Worm (Caenorhabditis elegans) whole organism, L3 larva: ENCODE data around the gene str-249.

Experiments
- R02D3.7 ChIP-seq: fragments of 150-350 bp; optimal IDR thresholded peaks from 2 replicates; lab custom pipeline; 2014; ENCODE audit warnings: missing biosample characterization, missing genetic modification characterization
- ZK546.5 ChIP-seq: sonication (generic microtip); optimal IDR thresholded peaks from 2 replicates; lab custom pipeline; 2017; ENCODE audit warnings: missing biosample characterization, missing genetic modification characterization
- aly-2 ChIP-seq: fragments of 150-350 bp; optimal IDR thresholded peaks from 2 replicates; lab custom pipeline; 2014; ENCODE audit warnings: missing biosample characterization, missing genetic modification characterization
- ama-1 ChIP-seq: fragments of 150-350 bp; optimal IDR thresholded peaks from 2 replicates; lab custom pipeline; 2018
- ceh-9 ChIP-seq: sonication (generic microtip); optimal IDR thresholded peaks from 2 replicates; lab custom pipeline; 2018; ENCODE audit warnings: missing biosample characterization, missing genetic modification characterization
- daf-12 ChIP-seq: fragments of 150-350 bp; optimal IDR thresholded peaks from 2 replicates; lab custom pipeline; 2014; ENCODE audit warnings: missing biosample characterization, missing genetic modification reagents, missing genetic modification characterization
- egl-5 ChIP-seq: fragments of 150-350 bp; optimal IDR thresholded peaks from 2 replicates; lab custom pipeline; 2017; ENCODE audit warnings: missing biosample characterization, missing genetic modification reagents, missing genetic modification characterization, inconsistent platforms
- elt-3 ChIP-seq, 3 experiments: fragments of 150-350 bp in 1 of 3; sonication (generic microtip) in 2 of 3; optimal IDR thresholded peaks; 2 replicates in 2 of 3; 4 replicates in 1 of 3; lab custom pipeline; 2014 to 2017; ENCODE audit warnings: missing biosample characterization in 3 of 3, missing genetic modification characterization in 3 of 3
- fkh-10 ChIP-seq: sonication (generic microtip); optimal IDR thresholded peaks from 2 replicates; lab custom pipeline; 2017; ENCODE audit warnings: missing biosample characterization, missing genetic modification reagents, missing genetic modification characterization
- fkh-2 ChIP-seq: fragments of 150-350 bp; optimal IDR thresholded peaks from 2 replicates; lab custom pipeline; 2014; ENCODE audit warnings: missing biosample characterization, missing genetic modification reagents, missing genetic modification characterization
- fos-1 ChIP-seq: fragments of 150-350 bp; optimal IDR thresholded peaks from 2 replicates; lab custom pipeline; 2014; ENCODE audit warnings: missing biosample characterization, missing genetic modification characterization
- hmg-11 ChIP-seq: sonication (generic microtip); optimal IDR thresholded peaks from 2 replicates; lab custom pipeline; 2016; ENCODE audit warnings: missing genetic modification characterization, missing compliant biosample characterization
- jun-1 ChIP-seq: fragments of 150-350 bp; optimal IDR thresholded peaks from 2 replicates; lab custom pipeline; 2014; ENCODE audit warnings: missing biosample characterization, missing genetic modification reagents, missing genetic modification characterization
- lin-15B ChIP-seq: fragments of 150-350 bp; optimal IDR thresholded peaks from 2 replicates; lab custom pipeline; 2014; ENCODE audit warnings: missing biosample characterization, missing genetic modification characterization
- mml-1 ChIP-seq: fragments of 150-350 bp; sonication (generic microtip); optimal IDR thresholded peaks from 3 replicates; lab custom pipeline; 2014; ENCODE audit warnings: missing biosample characterization, missing genetic modification characterization
- nfya-1 ChIP-seq: sonication (generic microtip); optimal IDR thresholded peaks from 2 replicates; lab custom pipeline; 2017; ENCODE audit warnings: missing genetic modification characterization, mild to moderate bottlenecking, missing compliant biosample characterization, antibody characterized with exemption, moderate library complexity; ENCODE audit not compliant: insufficient read depth
- nhr-11 ChIP-seq: fragments of 150-350 bp; optimal IDR thresholded peaks from 2 replicates; lab custom pipeline; 2014; ENCODE audit warnings: missing biosample characterization, missing genetic modification characterization
- nhr-12 ChIP-seq: fragments of 150-350 bp; optimal IDR thresholded peaks from 2 replicates; lab custom pipeline; 2014; ENCODE audit warnings: missing biosample characterization, missing genetic modification characterization
- nhr-23 ChIP-seq: fragments of 150-350 bp; optimal IDR thresholded peaks from 2 replicates; lab custom pipeline; 2014; ENCODE audit warnings: missing biosample characterization, missing genetic modification reagents, missing genetic modification characterization
- nhr-237 ChIP-seq: fragments of 150-350 bp; optimal IDR thresholded peaks from 2 replicates; lab custom pipeline; 2014; ENCODE audit warnings: missing biosample characterization, missing genetic modification characterization
- nhr-25 ChIP-seq: sonication (generic microtip); optimal IDR thresholded peaks from 2 replicates; lab custom pipeline; 2017; ENCODE audit warnings: missing biosample characterization, missing genetic modification characterization
- nhr-28 ChIP-seq: fragments of 150-350 bp; optimal IDR thresholded peaks from 2 replicates; lab custom pipeline; 2014; ENCODE audit warnings: missing biosample characterization, missing genetic modification characterization
- nhr-43 ChIP-seq: sonication (generic microtip); optimal IDR thresholded peaks from 2 replicates; lab custom pipeline; 2016; ENCODE audit warnings: mild to moderate bottlenecking, missing genetic modification characterization, missing compliant biosample characterization; ENCODE audit not compliant: poor library complexity, severe bottlenecking
- nhr-67 ChIP-seq: fragments of 150-350 bp; optimal IDR thresholded peaks from 2 replicates; lab custom pipeline; 2014; ENCODE audit warnings: missing biosample characterization, missing genetic modification characterization
- nhr-76 ChIP-seq: fragments of 150-350 bp; sonication (generic microtip); optimal IDR thresholded peaks from 5 replicates; lab custom pipeline; 2014; ENCODE audit warnings: missing biosample characterization, missing genetic modification characterization
- pqm-1 ChIP-seq: fragments of 150-350 bp; optimal IDR thresholded peaks from 2 replicates; lab custom pipeline; 2017; ENCODE audit warnings: missing biosample characterization, missing genetic modification characterization, inconsistent platforms
- sea-2 ChIP-seq: fragments of 150-350 bp; sonication (generic microtip); optimal IDR thresholded peaks from 4 replicates; lab custom pipeline; 2014; ENCODE audit warnings: missing biosample characterization, missing genetic modification reagents, missing genetic modification characterization
- skn-1 ChIP-seq: fragments of 150-350 bp; optimal IDR thresholded peaks from 2 replicates; lab custom pipeline; 2014; ENCODE audit warnings: missing biosample characterization, missing genetic modification characterization
- snpc-4 ChIP-seq: fragments of 150-350 bp; optimal IDR thresholded peaks from 2 replicates; lab custom pipeline; 2014; ENCODE audit warnings: missing biosample characterization, missing genetic modification characterization
- tbx-2 ChIP-seq: sonication (generic microtip); optimal IDR thresholded peaks from 2 replicates; lab custom pipeline; 2016; ENCODE audit warnings: mild to moderate bottlenecking, missing genetic modification characterization, missing compliant biosample characterization
- unc-39 ChIP-seq: sonication (generic microtip); optimal IDR thresholded peaks from 4 replicates; lab custom pipeline; 2017; ENCODE audit warnings: missing biosample characterization, missing genetic modification characterization
- unc-62 ChIP-seq: fragments of 150-350 bp; sonication (generic microtip); optimal IDR thresholded peaks from 4 replicates; lab custom pipeline; 2014; ENCODE audit warnings: missing biosample characterization, missing genetic modification reagents, missing genetic modification characterization
- zag-1 ChIP-seq: fragments of 150-350 bp; optimal IDR thresholded peaks from 2 replicates; lab custom pipeline; 2014; ENCODE audit warnings: missing biosample characterization, missing genetic modification characterization
- ztf-11 ChIP-seq: fragments of 150-350 bp; optimal IDR thresholded peaks from 2 replicates; lab custom pipeline; 2014; ENCODE audit warnings: missing biosample characterization, missing genetic modification characterization
- ztf-4 ChIP-seq: fragments of 150-350 bp; optimal IDR thresholded peaks from 2 replicates; lab custom pipeline; 2014; ENCODE audit warnings: missing biosample characterization, missing genetic modification characterization

Gene str-249

ce11 chrIV:7154356-7154755, 32.3 kb downstream of the str-249 start, which contains the start of gene C34D4.2:
TSS of gene C34D4.2 (plus strand) at chrIV:7154656.
- TF ChIP-seq ztf-11 (tag; lab: Kevin White, UChicago) (no peak), elt-3 (tag; optimal IDR thresholded peaks at IDR 0.05; lab: Kevin White, UChicago) (no peak), fkh-10 (GFP tag; lab: Kevin White, UChicago) (no peak), ama-1 (no peak), ceh-9 (tag; lab: Kevin White, UChicago) (no peak), daf-12 (no peak), sea-2 (GFP tag; lab: Kevin White, UChicago) (no peak), unc-62 (GFP tag; lab: Kevin White, UChicago) (no peak), nhr-76 (tag; lab: Kevin White, UChicago) (no peak), hmg-11 (tag; lab: Kevin White, UChicago) (no peak), nhr-11 (tag; lab: Kevin White, UChicago) (no peak), nhr-23 (tag; lab: Kevin White, UChicago) (no peak), snpc-4 (no peak), aly-2 (tag; lab: Kevin White, UChicago) (no peak), egl-5 (no peak)

- no peak for TF ChIP-seq skn-1 (tag; lab: Kevin White, UChicago)
- no peak for TF ChIP-seq mml-1 (tag; lab: Kevin White, UChicago)
- TF ChIP-seq nhr-43 (tag; lab: Kevin White, UChicago): no peak
- no peak for TF ChIP-seq nhr-76 (tag; lab: Kevin White, UChicago)
- no peak for TF ChIP-seq ceh-9 (tag; lab: Kevin White, UChicago)
- no peak for TF ChIP-seq nhr-28 (tag; lab: Kevin White, UChicago)
- TF ChIP-seq ZK546.5 (tag; lab: Kevin White, UChicago): no peak
- no peak for TF ChIP-seq zag-1 (tag; lab: Kevin White, UChicago)
- no peak for TF ChIP-seq lin-15B (tag; lab: Kevin White, UChicago)
- no peak for TF ChIP-seq nhr-11 (tag; lab: Kevin White, UChicago)
- TF ChIP-seq fkh-2 (tag; lab: Kevin White, UChicago): no peak
- TF ChIP-seq tbx-2 (tag; lab: Kevin White, UChicago): no peak
- TF ChIP-seq fos-1: no peak
- TF ChIP-seq nhr-25 (tag; lab: Kevin White, UChicago): no peak
- no peak for TF ChIP-seq fkh-10 (GFP tag; lab: Kevin White, UChicago)
- no peak for TF ChIP-seq R02D3.7
- TF ChIP-seq elt-3 (tag; optimal IDR thresholded peaks at IDR 0.05; lab: Kevin White, UChicago): no peak
- TF ChIP-seq nhr-237 (tag; lab: Kevin White, UChicago): no peak
- TF ChIP-seq, all 47 proteins: peak for 0
These were observed 33.3 kb downstream of the str-249 start, which contains the start of gene C34D4.3 for ce11 chrIV:7153362-7153761. TSS of gene C34D4.3 (plus strand) at chrIV:7153662.

- TF ChIP-seq ztf-4 (tag; lab: Kevin White, UChicago): no peak
- no peak for TF ChIP-seq unc-62 (GFP tag; lab: Kevin White, UChicago)
- TF ChIP-seq fkh-2 (tag; lab: Kevin White, UChicago): no peak
- no peak for TF ChIP-seq nfya-1 (tag; lab: Kevin White, UChicago)
- TF ChIP-seq skn-1 (tag; lab: Kevin White, UChicago): no peak
- no peak for TF ChIP-seq nhr-11 (tag; lab: Kevin White, UChicago)
- no peak for TF ChIP-seq nhr-12 (tag; lab: Kevin White, UChicago)
- no peak for TF ChIP-seq jun-1 (tag; lab: Kevin White, UChicago)
- TF ChIP-seq unc-39 (tag; lab: Kevin White, UChicago): no peak
- TF ChIP-seq ZK546.5 (tag; lab: Kevin White, UChicago): no peak
- no peak for TF ChIP-seq nhr-67 (tag; lab: Kevin White, UChicago)
- no peak for TF ChIP-seq fkh-10 (GFP tag; lab: Kevin White, UChicago)
- TF ChIP-seq aly-2 (tag; lab: Kevin White, UChicago): no peak
- TF ChIP-seq pqm-1 (tag; lab: Kevin White, UChicago): no peak
- TF ChIP-seq nhr-76 (tag; lab: Kevin White, UChicago): no peak
- no peak for TF ChIP-seq hmg-11 (tag; lab: Kevin White, UChicago)
- no peak for TF ChIP-seq elt-3 (tag; optimal IDR thresholded peaks at IDR 0.05; lab: Kevin White, UChicago)
- no peak for TF ChIP-seq lin-15B (tag; lab: Kevin White, UChicago)
These were observed 34.2 kb downstream of the str-249 start, which contains the start of gene col-113 for ce11 chrIV:7152409-7152808. TSS of gene col-113 (minus strand) at chrIV:7152509.
